Worm (Caenorhabditis elegans) whole organism, young adult: ENCODE results near the gene W02G9.4.

Experiments
- F57C9.4 ChIP-seq: sonication (generic microtip); optimal IDR thresholded peaks from 2 replicates; lab custom pipeline; 2017; ENCODE audit warnings: mild to moderate bottlenecking, missing genetic modification characterization, missing compliant biosample characterization
- attf-3 ChIP-seq: fragments of 200-800 bp; sonication (Bioruptor generic); conservative IDR thresholded peaks from 2 replicates; pipeline ENCODE4 v1.3.6; 2022; ENCODE audit warnings: missing genetic modification reagents, missing genetic modification characterization, missing compliant biosample characterization
- madf-10 ChIP-seq: sonication (generic microtip); optimal IDR thresholded peaks from 2 replicates; lab custom pipeline; 2016; ENCODE audit warnings: mild to moderate bottlenecking, missing genetic modification characterization, missing compliant biosample characterization
- mxl-1 ChIP-seq: sonication (generic microtip); optimal IDR thresholded peaks from 2 replicates; lab custom pipeline; 2016; ENCODE audit warnings: missing genetic modification characterization, missing compliant biosample characterization
- nhr-80 ChIP-seq: sonication (generic microtip); optimal IDR thresholded peaks from 2 replicates; lab custom pipeline; 2016; ENCODE audit warnings: missing genetic modification characterization, missing compliant biosample characterization
- pha-4 ChIP-seq: fragments of 150-350 bp; sonication (generic microtip); optimal IDR thresholded peaks from 2 replicates; lab custom pipeline; 2014; ENCODE audit warnings: missing biosample characterization, missing genetic modification reagents, missing genetic modification characterization

- no peak for TF ChIP-seq nhr-80
- TF ChIP-seq mxl-1 (tag; lab: Kevin White, UChicago), result no peak
- no peak for TF ChIP-seq F57C9.4 (tag; lab: Kevin White, UChicago)
- TF ChIP-seq pha-4 (tag; lab: Kevin White, UChicago), result no peak
- TF ChIP-seq attf-3 (GFP tag; lab: Robert Waterston, UW), result no peak
- no peak for TF ChIP-seq madf-10
These were observed 14.1 kb upstream of the W02G9.4 start, which contains the start of the genes W02H5.8 and angl-1 for ce11 chrV:2652557-2653133.
